Fruit fly (Drosophila melanogaster): ENCODE data around the gene Sgt.

dm6 chr2L:17452084-17452483 is 19.3 kb upstream of the Sgt start:
- no peak for TF ChIP-seq CTCF (optimal IDR thresholded peaks at IDR 0.05)
- TF ChIP-seq CG8478 (optimal IDR thresholded peaks at IDR 0.05): no peak
